Fruit fly (Drosophila melanogaster): Measurements from ENCODE around the gene tau.

DNA sequence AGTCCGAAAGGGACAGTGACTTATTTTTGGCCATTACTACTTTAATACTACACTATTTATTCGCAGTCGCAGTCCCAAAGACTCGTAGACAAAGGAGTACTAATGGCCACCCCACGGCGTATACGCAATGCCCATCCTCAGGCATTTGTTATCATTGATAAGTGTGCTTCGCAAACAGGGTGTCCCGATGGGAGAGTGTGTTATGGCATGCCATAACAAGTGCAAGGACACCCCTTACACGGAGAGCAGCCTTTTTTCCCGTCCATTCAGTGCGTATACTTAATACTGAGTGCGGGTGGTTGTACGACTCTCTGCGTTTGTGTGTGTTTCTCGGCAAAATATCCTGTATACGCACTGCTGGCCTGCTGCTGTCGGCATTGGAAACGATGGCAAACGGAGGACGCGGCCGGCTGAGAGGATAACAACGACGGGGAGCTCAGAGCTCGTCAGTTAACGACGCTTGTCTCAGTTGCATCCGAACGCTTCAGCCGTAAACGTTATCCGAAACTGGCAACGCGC is 5.2 kb upstream of the tau start, which contains the start of gene unc80:
- TF ChIP-seq psq (optimal IDR thresholded peaks at IDR 0.05) (no peak), h (optimal IDR thresholded peaks at IDR 0.05) (no peak)

Measured in Kc167 (cell line).